Worm (Caenorhabditis elegans) whole organism, L4/young adult: ENCODE data around the gene Y39A1C.1.

Source experiments
- W03F9.2 ChIP-seq: fragments of 150-350 bp; optimal IDR thresholded peaks from 2 replicates; lab custom pipeline; 2014; ENCODE audit warnings: missing biosample characterization, missing genetic modification characterization
- him-1 ChIP-seq: sonication (generic microtip); optimal IDR thresholded peaks from 2 replicates; lab custom pipeline; 2016; ENCODE audit warnings: missing genotype, missing genetic modification reagents, missing genetic modification characterization, missing compliant biosample characterization

DNA sequence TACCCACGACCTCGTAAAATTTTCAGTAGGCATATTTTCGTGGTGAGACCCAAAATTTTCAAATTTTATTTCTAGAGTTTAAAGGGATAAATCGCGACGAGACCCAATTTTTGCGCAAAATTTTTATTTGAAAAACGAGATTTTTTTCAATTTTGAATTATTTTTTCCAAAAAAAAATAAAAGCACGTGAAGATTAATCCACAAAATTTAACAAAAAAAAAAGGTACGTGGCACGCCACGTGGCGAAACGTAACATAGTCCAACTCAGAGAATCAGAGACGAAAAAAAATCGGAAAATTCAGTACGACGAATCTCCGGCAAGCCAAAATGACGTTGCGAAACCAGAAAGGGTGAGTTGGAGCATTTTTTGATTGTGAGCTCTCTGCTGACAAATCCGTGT, 19.9 kb downstream of the Y39A1C.1 start, which contains the start of gene C44B9.2:
- TF ChIP-seq W03F9.2 (no peak), him-1 (tag; lab: Kevin White, UChicago) (no peak)
